Fruit fly (Drosophila melanogaster) S2 (cell line): ENCODE results near the gene RhoGAP92B.

Experiments
- CG8478 ChIP-seq: fragments of >200 bp; optimal IDR thresholded peaks from 2 replicates; lab custom pipeline; 2018
- CTCF ChIP-seq, 2 experiments: fragments of >200 bp; optimal IDR thresholded peaks; 2 replicates each; lab custom pipeline; 2018

The RhoGAP92B gene

DNA sequence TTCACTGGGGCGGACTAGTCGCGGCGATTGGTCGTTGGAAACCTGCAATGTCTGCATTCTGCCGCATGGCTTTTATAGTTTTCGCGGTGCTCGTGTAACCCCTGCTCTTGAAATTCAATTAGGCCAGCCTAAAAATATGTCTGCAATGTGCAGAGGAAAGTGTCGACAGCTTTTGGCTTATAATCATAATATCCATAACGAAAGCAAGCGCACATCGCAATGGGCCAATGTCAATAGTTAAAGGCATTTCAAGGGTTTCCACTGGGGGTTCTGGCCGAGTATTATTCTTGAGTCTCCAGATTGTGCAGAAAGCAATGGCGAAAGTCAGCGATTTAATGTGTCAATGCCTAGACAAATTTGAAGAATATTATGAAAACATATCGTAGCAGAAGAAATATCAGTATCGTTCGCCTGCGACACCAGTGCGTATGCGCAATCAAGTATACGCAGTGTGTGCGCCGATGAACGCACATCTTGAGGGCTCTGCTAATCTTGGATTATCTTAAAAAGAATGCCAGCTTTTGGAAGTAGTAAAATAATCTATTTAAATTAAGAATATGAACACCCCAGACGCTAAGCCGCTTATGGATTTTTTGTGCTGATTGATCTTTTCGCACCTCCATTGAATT, 16.7 kb upstream of the RhoGAP92B start, which contains the start of gene ninaE:
Gene ninaE (minus strand): TSS at position 51 of the 629 bp plus-strand sequence.
- no peak for TF ChIP-seq CG8478 (lab: Kevin White, UChicago)
- TF ChIP-seq CTCF (optimal IDR thresholded peaks at IDR 0.05; lab: Kevin White, UChicago): no peak

DNA sequence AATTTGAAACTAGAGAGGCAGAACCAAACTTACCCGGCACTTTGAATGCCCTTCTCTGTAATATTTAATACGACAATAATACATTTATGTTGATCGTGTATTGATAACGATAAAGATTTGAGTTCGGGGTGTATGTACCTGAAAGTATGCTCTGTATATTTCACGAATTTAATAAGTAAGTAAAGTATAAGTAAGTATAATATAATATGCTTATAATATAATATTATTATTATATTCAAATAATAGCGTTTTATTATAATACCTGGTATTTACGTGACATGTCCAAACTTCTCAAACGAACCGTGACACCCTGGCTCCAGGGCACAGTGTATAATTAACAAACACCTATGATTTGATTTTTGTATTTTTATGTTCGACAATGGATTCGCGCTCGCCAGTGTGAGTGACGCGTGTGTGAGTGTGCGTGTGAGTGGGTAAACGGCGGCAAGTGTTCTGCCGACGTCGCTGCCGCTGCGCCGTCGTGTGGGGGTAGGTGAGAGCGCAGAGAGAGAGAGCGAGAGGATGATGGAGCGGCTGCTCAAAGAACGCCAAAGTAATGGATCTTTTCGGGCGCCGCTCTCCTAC, 15.3 kb upstream of the RhoGAP92B start:
- no peak for TF ChIP-seq CTCF (optimal IDR thresholded peaks at IDR 0.05; lab: Kevin White, UChicago)
- no peak for TF ChIP-seq CG8478 (lab: Kevin White, UChicago)

DNA sequence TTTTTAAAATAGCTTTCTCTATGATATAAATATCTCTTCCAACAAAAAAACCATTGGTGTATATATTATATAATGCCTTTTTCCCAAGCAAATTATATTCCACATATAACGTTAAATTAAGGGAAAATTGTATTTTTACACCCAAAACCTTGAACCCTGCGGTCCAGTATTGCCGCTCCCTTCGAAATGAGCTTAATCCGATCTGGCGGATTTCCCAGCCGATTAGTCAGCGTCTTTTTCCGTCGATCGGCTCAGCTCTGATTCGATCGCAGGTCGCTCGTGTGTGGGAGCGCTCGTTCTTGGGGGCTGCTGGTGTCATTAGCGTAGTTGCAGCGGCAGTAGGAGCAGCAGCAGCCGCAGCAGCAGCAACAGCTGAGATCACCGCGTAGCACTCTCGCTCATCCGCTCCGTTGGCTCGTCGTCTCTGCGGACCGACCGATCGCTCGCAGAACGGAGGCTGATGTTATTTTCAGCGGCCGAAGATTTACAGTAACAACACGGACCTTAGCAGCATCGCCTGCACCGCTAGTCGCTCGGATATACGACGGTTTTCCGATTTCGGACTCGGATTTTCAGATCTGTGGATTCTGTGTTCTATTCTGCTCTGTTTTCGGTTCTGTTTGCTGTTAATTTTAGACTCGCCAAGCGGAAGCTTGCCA, 14.5 kb upstream of the RhoGAP92B start, which contains the start of gene CG4733:
Gene CG4733 (plus strand): TSS at position 350 of the 659 bp plus-strand sequence.
- TF ChIP-seq CG8478 (lab: Kevin White, UChicago) (no peak), CTCF (optimal IDR thresholded peaks at IDR 0.05; lab: Kevin White, UChicago) (no peak)

DNA sequence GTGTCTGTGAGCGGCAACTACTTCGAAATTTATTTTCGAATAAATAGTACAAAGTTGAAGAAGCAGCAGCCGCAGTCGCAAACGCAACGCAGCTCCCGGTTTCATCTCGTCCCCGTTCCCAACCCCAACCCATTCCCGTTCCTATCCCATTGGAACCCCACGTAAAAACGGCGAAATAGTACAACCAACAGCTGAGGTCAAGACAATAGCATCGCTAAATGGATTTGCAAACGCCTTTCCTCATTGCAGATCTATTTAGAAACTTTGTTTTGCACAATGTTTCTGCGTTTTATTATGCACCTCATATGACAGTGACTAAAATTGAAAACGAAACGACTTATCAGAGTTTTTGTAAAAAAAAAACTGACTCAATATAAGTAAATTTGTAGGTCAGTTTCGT, 13.6 kb upstream of the RhoGAP92B start:
- TF ChIP-seq CTCF (optimal IDR thresholded peaks at IDR 0.05; lab: Kevin White, UChicago) (no peak), CG8478 (lab: Kevin White, UChicago) (no peak)

DNA sequence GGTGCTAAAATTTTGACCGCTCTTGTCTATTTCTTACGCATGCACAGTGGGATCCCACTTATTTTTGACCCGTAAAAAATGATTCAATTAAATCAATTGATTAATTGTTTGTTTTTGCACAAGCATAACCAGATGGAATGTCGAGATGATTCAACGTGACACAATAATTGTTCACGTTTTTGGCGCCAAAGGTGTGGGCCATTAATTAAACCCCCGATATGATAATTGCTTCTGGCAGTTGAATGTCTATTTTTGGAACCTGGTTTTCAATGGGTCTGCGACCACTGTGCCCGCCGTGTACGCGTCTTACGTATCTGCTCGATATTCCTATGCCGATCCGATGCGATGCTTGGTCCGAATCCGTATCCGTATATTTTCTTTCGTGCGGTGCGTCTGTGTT, 12.9 kb upstream of the RhoGAP92B start:
- TF ChIP-seq CG8478 (lab: Kevin White, UChicago) (no peak), CTCF (optimal IDR thresholded peaks at IDR 0.05; lab: Kevin White, UChicago) (no peak)

DNA sequence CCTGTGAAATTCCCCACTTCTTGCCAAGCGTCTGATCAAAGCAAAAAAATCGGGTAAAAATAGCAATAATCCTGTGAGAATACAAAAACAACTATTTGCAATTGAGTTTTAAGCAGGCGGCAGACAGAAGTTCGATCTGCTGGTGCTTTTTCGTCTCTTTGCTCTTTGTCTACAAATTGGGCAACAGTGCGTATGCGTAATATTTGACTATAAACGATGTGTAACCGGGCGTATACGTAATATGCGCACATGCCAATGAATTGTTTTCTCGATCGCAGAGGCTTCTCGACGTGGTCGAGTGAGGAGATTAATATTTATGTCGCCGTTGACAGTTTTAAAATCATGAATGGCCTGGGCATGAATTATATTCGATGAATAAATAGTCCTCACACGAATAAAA, 9.7 kb upstream of the RhoGAP92B start:
- TF ChIP-seq CTCF (optimal IDR thresholded peaks at IDR 0.05; lab: Kevin White, UChicago): no peak
- TF ChIP-seq CG8478 (lab: Kevin White, UChicago): no peak

DNA sequence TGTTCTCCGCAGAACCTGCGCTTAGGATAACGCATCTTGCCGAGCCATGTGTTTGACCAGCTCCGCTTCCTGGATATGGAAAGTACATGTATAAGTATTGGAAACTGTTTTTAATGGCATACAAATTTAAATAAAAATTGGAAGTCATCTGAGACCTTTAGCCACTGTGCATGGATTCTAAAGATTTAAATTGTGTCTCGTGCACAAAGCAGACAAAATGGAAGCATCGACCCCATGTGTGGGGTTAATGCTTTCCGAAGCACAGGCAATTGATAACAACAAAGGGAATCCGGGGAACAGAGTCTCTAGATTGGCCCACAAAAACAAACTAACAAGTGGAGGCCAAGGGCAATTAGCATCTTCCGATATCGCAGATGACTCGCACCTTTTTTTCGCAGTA, 3.2 kb upstream of the RhoGAP92B start:
- no peak for TF ChIP-seq CG8478 (lab: Kevin White, UChicago)
- TF ChIP-seq CTCF (optimal IDR thresholded peaks at IDR 0.05; lab: Kevin White, UChicago): no peak

DNA sequence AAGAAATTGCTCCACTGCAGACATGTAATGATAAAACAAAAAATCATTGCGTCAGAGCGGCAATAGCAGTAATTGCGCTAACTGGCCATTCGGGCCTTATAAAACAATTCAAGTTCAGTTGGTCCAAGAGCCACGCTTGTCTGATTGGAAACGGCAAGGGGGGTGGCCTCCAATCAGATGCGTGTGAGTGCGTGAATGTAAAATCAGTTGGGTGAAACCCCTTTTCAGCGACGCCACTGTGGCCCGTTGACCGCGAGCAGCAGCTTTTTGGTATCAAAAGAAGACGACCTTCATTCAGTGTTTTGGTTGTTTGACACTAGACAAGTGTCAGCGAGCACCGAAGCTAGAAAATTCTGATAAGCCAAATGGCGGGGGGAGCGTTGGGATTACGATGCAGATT, 2.6 kb upstream of the RhoGAP92B start:
- TF ChIP-seq CTCF (optimal IDR thresholded peaks at IDR 0.05; lab: Kevin White, UChicago) (no peak), CG8478 (lab: Kevin White, UChicago) (no peak)

DNA sequence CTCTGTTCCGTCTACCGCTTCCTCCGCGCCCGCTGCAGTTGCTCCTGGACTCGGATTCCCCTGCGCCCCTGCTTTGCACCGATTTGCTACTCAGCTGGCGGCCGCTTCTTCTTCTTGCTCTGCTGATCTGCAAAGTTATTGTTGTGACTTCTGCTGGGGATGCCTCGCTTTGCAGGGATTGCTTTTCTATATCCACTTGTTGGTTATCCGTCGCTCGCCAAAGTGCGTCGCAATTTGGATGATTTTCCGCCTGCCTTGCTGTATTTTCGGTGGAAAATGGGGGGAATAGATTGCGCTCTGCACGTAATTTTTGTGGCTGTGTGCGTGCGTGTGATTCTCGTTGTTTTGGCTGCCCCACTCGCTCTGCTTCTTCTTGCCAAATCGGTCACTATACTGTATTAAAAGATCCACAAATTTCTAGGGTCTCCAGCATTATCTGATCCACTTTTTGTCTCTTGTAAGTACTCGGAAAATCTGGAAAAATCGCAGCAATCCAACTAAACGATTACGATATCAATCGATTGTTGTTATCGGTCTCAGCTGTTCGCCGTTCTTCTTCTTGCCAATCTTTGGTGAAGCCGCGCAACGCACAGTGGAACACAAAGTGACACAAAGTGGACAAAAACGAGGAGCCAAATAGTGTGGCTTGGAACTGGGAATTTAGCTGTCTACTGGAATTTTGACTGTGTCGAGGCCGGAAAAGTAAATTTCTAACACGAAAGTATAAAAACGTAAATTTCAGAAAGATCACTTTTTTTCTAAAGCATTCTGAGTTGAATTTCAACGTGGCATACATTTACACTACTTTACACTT, 1.8 kb upstream of the RhoGAP92B start, which contains the start of gene ClpX:
Gene ClpX (minus strand): TSS at position 764 of the 814 bp plus-strand sequence.
- TF ChIP-seq CG8478 (lab: Kevin White, UChicago) (no peak), CTCF (optimal IDR thresholded peaks at IDR 0.05; lab: Kevin White, UChicago) (no peak)

DNA sequence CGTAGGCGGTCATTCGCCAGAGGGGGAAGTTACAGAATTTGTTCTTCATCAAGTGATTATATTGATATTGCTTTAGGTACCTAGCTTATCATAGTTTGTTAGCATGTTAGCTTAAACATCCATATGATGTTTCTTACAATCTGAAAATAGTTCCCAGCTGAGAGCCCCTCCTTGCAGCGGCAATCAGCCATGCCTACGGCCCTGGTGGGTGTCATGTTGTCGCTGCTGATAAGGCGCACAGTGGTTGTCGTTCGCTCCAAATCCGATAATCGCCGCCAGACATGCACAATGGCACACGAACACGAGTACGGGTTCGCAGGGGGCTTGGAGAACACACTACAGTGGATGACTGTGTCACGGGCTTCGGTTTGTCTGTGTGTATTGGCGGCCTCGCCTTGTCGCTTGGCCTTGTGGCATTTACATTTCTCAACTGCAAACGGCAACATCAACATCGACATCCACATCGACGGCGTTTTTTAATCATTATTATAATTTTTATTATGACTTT, 1.0 kb downstream of the RhoGAP92B start:
- TF ChIP-seq CG8478 (lab: Kevin White, UChicago) (no peak), CTCF (optimal IDR thresholded peaks at IDR 0.05; lab: Kevin White, UChicago) (no peak)

DNA sequence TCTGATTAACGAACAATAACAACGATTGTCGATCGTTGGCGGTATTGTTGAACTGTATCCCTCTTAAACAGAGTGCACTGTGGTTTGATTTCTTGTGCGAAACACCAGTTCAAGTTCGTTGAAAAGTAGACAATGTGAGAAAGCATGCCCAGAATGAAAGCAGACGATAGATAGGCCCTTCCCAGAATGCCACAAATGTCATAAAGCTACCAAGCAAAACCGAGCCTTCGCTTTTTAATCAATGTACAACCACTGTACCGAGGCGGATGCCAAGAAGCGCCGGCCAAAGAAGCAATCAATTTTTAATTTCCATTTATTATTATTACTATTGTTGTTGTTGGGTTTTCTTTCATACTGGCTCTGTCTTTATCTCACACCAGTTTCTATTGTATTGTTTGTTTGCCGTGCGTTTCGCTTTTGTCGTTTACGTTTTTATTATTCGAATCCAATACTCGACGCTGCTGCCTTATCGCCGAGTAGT, 3.9 kb downstream of the RhoGAP92B start:
- TF ChIP-seq CTCF (optimal IDR thresholded peaks at IDR 0.05; lab: Kevin White, UChicago) (no peak), CG8478 (lab: Kevin White, UChicago) (no peak)

DNA sequence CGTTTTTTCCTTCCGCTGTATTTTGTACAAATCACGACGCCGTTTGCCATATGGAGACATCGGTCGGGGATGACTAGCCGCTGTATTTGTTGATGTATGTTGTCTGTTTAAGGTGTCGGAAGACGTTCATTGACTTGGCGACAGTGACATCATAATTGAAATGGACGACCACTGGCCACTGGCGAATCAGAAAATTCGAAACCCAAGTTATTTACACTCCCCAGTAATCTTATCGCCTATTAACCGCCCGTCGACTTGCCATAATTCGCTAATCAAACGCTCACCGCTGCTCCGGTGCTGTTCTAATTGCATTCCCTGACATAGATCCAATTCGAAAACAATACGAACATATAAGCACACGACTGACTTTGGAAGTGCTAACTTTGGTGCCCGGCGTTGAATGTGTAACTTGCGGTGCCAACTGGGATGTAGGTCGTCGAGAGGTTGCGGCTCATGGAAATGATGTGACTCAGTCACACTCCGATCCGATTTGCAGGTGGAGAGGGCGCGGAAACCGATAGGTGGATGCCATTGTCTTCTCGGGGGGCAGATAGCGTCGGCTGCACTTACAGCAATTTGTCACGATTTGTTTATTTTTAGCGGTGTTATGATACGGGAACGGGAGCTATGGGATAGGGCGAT, 4.7 kb downstream of the RhoGAP92B start:
- TF ChIP-seq CG8478 (lab: Kevin White, UChicago) (no peak), CTCF (optimal IDR thresholded peaks at IDR 0.05; lab: Kevin White, UChicago) (no peak)

DNA sequence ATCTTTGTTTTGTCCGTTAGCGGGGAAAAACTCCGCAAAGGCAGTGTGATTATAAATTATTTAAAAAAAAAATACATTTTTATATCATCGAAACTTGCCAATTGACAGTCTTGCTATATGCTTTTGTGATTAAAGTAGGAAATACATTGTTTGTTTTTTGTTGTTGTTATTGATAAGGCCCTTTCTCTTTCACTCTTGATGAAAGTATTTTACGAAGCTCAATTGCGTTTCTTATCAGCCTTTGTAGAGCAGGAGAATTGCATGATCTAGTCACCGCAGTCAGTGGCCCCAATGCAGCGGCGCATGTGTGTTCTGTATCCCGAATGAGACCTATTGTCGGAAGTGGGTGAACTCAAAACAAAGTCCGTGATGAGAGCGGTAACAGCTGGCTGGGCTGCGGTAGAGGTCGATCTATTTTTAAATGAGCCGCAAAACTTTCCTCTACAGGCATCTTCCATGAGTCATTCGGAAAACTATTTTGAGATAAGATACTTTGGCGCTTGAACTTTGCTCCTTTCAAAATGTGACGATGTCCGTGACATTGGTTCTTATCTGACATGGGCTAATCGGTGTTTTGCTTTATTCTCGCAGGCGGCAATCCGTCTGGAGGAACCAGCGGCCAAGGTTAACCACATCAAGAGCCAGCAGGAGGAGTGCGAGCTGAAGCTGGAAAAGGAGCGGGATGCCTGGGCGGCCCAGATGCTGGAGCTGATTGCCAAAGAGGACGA, 5.5 kb downstream of the RhoGAP92B start:
- TF ChIP-seq CG8478 (lab: Kevin White, UChicago) (no peak), CTCF (optimal IDR thresholded peaks at IDR 0.05; lab: Kevin White, UChicago) (no peak)
